Worm (Caenorhabditis elegans): Measurements from ENCODE around the gene yif-1.

The yif-1 gene

ce11 chrV:10002720-10003119, 52.0 kb downstream of the yif-1 start:
- TF ChIP-seq ceh-82 (tag; optimal IDR thresholded peaks at IDR 0.05) (no peak), fkh-4 (tag; optimal IDR thresholded peaks at IDR 0.05; ENCODE audit: borderline replicate concordance) (no peak), xbp-1 (tag; optimal IDR thresholded peaks at IDR 0.05) (peak; percentile 44), mep-1 (tag; optimal IDR thresholded peaks at IDR 0.05) (peak; percentile 31), snu-23 (GFP tag; optimal IDR thresholded peaks at IDR 0.05) (peak; percentile 40), Y116A8C.19 (tag; optimal IDR thresholded peaks at IDR 0.05; ENCODE audit: borderline replicate concordance) (no peak), lin-35 (GFP tag; optimal IDR thresholded peaks at IDR 0.05) (peak in 1 of 2 experiments; percentile 33), elt-3 (tag; optimal IDR thresholded peaks at IDR 0.05) (peak in 1 of 6 experiments; percentile 16), C16A3.4 (tag; optimal IDR thresholded peaks at IDR 0.05) (no peak), nhr-20 (tag; optimal IDR thresholded peaks at IDR 0.05) (peak; percentile 25), grh-1 (GFP tag; IDR thresholded peaks at IDR 0.05) (peak; percentile 68), egl-27 (tag; optimal IDR thresholded peaks at IDR 0.05) (no peak), nhr-71 (tag; optimal IDR thresholded peaks at IDR 0.05) (no peak), F16B12.6 (tag; optimal IDR thresholded peaks at IDR 0.05) (no peak), nhr-77 (tag; optimal IDR thresholded peaks at IDR 0.05) (no peak), nhr-85 (tag) (peak; percentile 69), lin-14 (GFP tag; optimal IDR thresholded peaks at IDR 0.05) (peak; percentile 70), hlh-4 (tag; optimal IDR thresholded peaks at IDR 0.05) (no peak), lin-15B (tag; optimal IDR thresholded peaks at IDR 0.05) (no peak), unc-62 (GFP tag; optimal IDR thresholded peaks at IDR 0.05) (no peak), blmp-1 (tag; optimal IDR thresholded peaks at IDR 0.05) (peak; percentile 78)

- TF ChIP-seq alr-1 (tag; optimal IDR thresholded peaks at IDR 0.05; ENCODE audit: borderline replicate concordance) (no peak), elt-2 (tag; optimal IDR thresholded peaks at IDR 0.05) (no peak), unc-86 (tag; optimal IDR thresholded peaks at IDR 0.05) (no peak), ceh-63 (GFP tag; optimal IDR thresholded peaks at IDR 0.05) (no peak), ceh-88 (GFP tag; IDR thresholded peaks at IDR 0.05) (no peak), irx-1 (tag; optimal IDR thresholded peaks at IDR 0.05) (no peak), unc-98 (GFP tag; IDR thresholded peaks at IDR 0.05) (no peak)
These were observed 54.0 kb downstream of the yif-1 start, which contains the start of gene K08H10.10 for ce11 chrV:10000760-10001159. Gene K08H10.10 (plus strand): TSS chrV:10001060.

Measured in whole organism, L1 larva.